Worm (Caenorhabditis elegans) whole organism, L3 larva: ENCODE data around the gene nhr-175.

Experiments
- ama-1 ChIP-seq: fragments of 150-350 bp; optimal IDR thresholded peaks from 2 replicates; lab custom pipeline; 2018
- elt-3 ChIP-seq, 3 experiments: fragments of 150-350 bp in 1 of 3; sonication (generic microtip) in 2 of 3; optimal IDR thresholded peaks; 2 replicates in 2 of 3; 4 replicates in 1 of 3; lab custom pipeline; 2014 to 2017; ENCODE audit warnings: missing biosample characterization in 3 of 3, missing genetic modification characterization in 3 of 3
- eor-1 ChIP-seq, 2 experiments: fragments of 150-350 bp; optimal IDR thresholded peaks; 2 replicates each; lab custom pipeline; 2014 to 2018; ENCODE audit warnings: missing biosample characterization in 2 of 2, missing genetic modification characterization in 2 of 2
- nhr-12 ChIP-seq: fragments of 150-350 bp; optimal IDR thresholded peaks from 2 replicates; lab custom pipeline; 2014; ENCODE audit warnings: missing biosample characterization, missing genetic modification characterization

- TF ChIP-seq nhr-12 = no peak
- no peak for TF ChIP-seq ama-1 (lab: Kevin White, UChicago)
- no peak for TF ChIP-seq eor-1 (tag; optimal IDR thresholded peaks at IDR 0.05; lab: Kevin White, UChicago)
- no peak for TF ChIP-seq elt-3 (tag; optimal IDR thresholded peaks at IDR 0.05; lab: Kevin White, UChicago)
Measured at ce11 chrV:13891489-13891888, 25.0 kb downstream of the nhr-175 start.
